Worm (Caenorhabditis elegans) whole organism, L2 larva: ENCODE results near the gene twk-5.

Experiments used
- C34F6.9 ChIP-seq: fragments of 150-350 bp; optimal IDR thresholded peaks from 2 replicates; lab custom pipeline; 2014; ENCODE audit warnings: missing biosample characterization, missing genetic modification characterization
- F13H6.1 ChIP-seq: sonication (generic microtip); optimal IDR thresholded peaks from 2 replicates; lab custom pipeline; 2016; ENCODE audit warnings: missing genetic modification characterization, missing compliant biosample characterization
- R02D3.7 ChIP-seq: fragments of 150-350 bp; optimal IDR thresholded peaks from 2 replicates; lab custom pipeline; 2014; ENCODE audit warnings: missing biosample characterization, missing genetic modification characterization
- Y55F3AM.14 ChIP-seq: fragments of 200-800 bp; sonication (Bioruptor generic); optimal IDR thresholded peaks from 2 replicates; lab custom pipeline; 2018; ENCODE audit warnings: mild to moderate bottlenecking, missing genetic modification characterization, missing compliant biosample characterization
- ZK546.5 ChIP-seq: sonication (generic microtip); optimal IDR thresholded peaks from 2 replicates; lab custom pipeline; 2017; ENCODE audit warnings: missing biosample characterization, missing genetic modification characterization
- alr-1 ChIP-seq: fragments of 150-350 bp; optimal IDR thresholded peaks from 2 replicates; lab custom pipeline; 2014; ENCODE audit warnings: missing biosample characterization, missing genetic modification characterization
- aly-2 ChIP-seq: fragments of 150-350 bp; optimal IDR thresholded peaks from 2 replicates; lab custom pipeline; 2014; ENCODE audit warnings: missing biosample characterization, missing genetic modification characterization
- blmp-1 ChIP-seq: sonication (generic microtip); optimal IDR thresholded peaks from 2 replicates; lab custom pipeline; 2017; ENCODE audit warnings: missing genetic modification characterization, mild to moderate bottlenecking, missing compliant biosample characterization, antibody characterized with exemption, moderate library complexity; ENCODE audit not compliant: insufficient read depth
- crh-2 ChIP-seq: sonication (generic microtip); optimal IDR thresholded peaks from 2 replicates; lab custom pipeline; 2017; ENCODE audit warnings: missing biosample characterization, missing genetic modification characterization
- dmd-4 ChIP-seq: sonication (generic microtip); optimal IDR thresholded peaks from 2 replicates; lab custom pipeline; 2017; ENCODE audit warnings: missing biosample characterization, missing genetic modification characterization
- egl-27 ChIP-seq: sonication (generic microtip); optimal IDR thresholded peaks from 3 replicates; lab custom pipeline; 2017; ENCODE audit warnings: missing biosample characterization, missing genetic modification reagents, missing genetic modification characterization
- elt-1 ChIP-seq: fragments of 150-350 bp; optimal IDR thresholded peaks from 2 replicates; lab custom pipeline; 2014; ENCODE audit warnings: missing biosample characterization, missing genetic modification characterization
- fos-1 ChIP-seq: fragments of 150-350 bp; optimal IDR thresholded peaks from 2 replicates; lab custom pipeline; 2014; ENCODE audit warnings: missing biosample characterization, missing genetic modification characterization
- gmeb-1 ChIP-seq: fragments of 150-350 bp; optimal IDR thresholded peaks from 2 replicates; lab custom pipeline; 2014; ENCODE audit warnings: missing biosample characterization, missing genetic modification characterization
- lin-11 ChIP-seq: fragments of 150-350 bp; sonication (generic microtip); optimal IDR thresholded peaks from 2 replicates; lab custom pipeline; 2014; ENCODE audit warnings: missing biosample characterization, missing genetic modification characterization, inconsistent platforms, mixed read lengths
- lin-13 ChIP-seq: fragments of 150-350 bp; optimal IDR thresholded peaks from 2 replicates; lab custom pipeline; 2014; ENCODE audit warnings: missing biosample characterization, missing genetic modification reagents, missing genetic modification characterization
- lin-39 ChIP-seq: fragments of 150-350 bp; optimal IDR thresholded peaks from 2 replicates; lab custom pipeline; 2014; ENCODE audit warnings: missing biosample characterization, missing genetic modification reagents, missing genetic modification characterization
- lsy-2 ChIP-seq, 2 experiments: fragments of 150-350 bp in 1 of 2; sonication (generic microtip) in 1 of 2; optimal IDR thresholded peaks; 2 replicates each; lab custom pipeline; 2014 to 2017; ENCODE audit warnings: missing biosample characterization in 2 of 2, missing genetic modification characterization in 2 of 2
- mab-5 ChIP-seq: fragments of 150-350 bp; optimal IDR thresholded peaks from 2 replicates; lab custom pipeline; 2014; ENCODE audit warnings: missing biosample characterization, missing genetic modification characterization
- mbf-1 ChIP-seq: sonication (generic microtip); optimal IDR thresholded peaks from 2 replicates; lab custom pipeline; 2017; ENCODE audit warnings: missing biosample characterization, missing genetic modification characterization
- nhr-10 ChIP-seq: sonication (generic microtip); optimal IDR thresholded peaks from 2 replicates; lab custom pipeline; 2017; ENCODE audit warnings: missing biosample characterization, missing genetic modification characterization
- nhr-129 ChIP-seq: fragments of 150-350 bp; optimal IDR thresholded peaks from 2 replicates; lab custom pipeline; 2014; ENCODE audit warnings: missing biosample characterization, missing genetic modification characterization
- nhr-23 ChIP-seq: fragments of 150-350 bp; optimal IDR thresholded peaks from 2 replicates; lab custom pipeline; 2014; ENCODE audit warnings: missing biosample characterization, missing genetic modification reagents, missing genetic modification characterization
- nhr-25 ChIP-seq: fragments of 150-350 bp; sonication (generic microtip); optimal IDR thresholded peaks from 3 replicates; lab custom pipeline; 2014; ENCODE audit warnings: missing biosample characterization, missing genetic modification characterization
- nhr-6 ChIP-seq: fragments of 150-350 bp; optimal IDR thresholded peaks from 2 replicates; lab custom pipeline; 2014; ENCODE audit warnings: missing biosample characterization, missing genetic modification characterization
- nhr-77 ChIP-seq: fragments of 150-350 bp; optimal IDR thresholded peaks from 2 replicates; lab custom pipeline; 2014; ENCODE audit warnings: missing biosample characterization, missing genetic modification characterization
- peb-1 ChIP-seq: fragments of 150-350 bp; optimal IDR thresholded peaks from 2 replicates; lab custom pipeline; 2014; ENCODE audit warnings: missing biosample characterization, missing genetic modification characterization
- sem-4 ChIP-seq: fragments of 150-350 bp; optimal IDR thresholded peaks from 2 replicates; lab custom pipeline; 2014; ENCODE audit warnings: missing biosample characterization, missing genetic modification reagents, missing genetic modification characterization
- skn-1 ChIP-seq: sonication (generic microtip); optimal IDR thresholded peaks from 2 replicates; lab custom pipeline; 2017; ENCODE audit warnings: missing biosample characterization, missing genetic modification characterization
- sma-3 ChIP-seq: sonication (generic microtip); optimal IDR thresholded peaks from 2 replicates; lab custom pipeline; 2016; ENCODE audit warnings: missing genetic modification reagents, missing genetic modification characterization, missing compliant biosample characterization
- snpc-4 ChIP-seq: fragments of 150-350 bp; optimal IDR thresholded peaks from 2 replicates; lab custom pipeline; 2014; ENCODE audit warnings: missing biosample characterization, missing genetic modification characterization
- unc-62 ChIP-seq: fragments of 150-350 bp; optimal IDR thresholded peaks from 2 replicates; lab custom pipeline; 2014; ENCODE audit warnings: missing biosample characterization, missing genetic modification reagents, missing genetic modification characterization
- ztf-1 ChIP-seq: fragments of 200-800 bp; sonication (Bioruptor generic); conservative IDR thresholded peaks from 2 replicates; pipeline ENCODE4 v1.3.6; 2022; ENCODE audit warnings: missing genetic modification characterization, missing compliant biosample characterization
- ztf-4 ChIP-seq: fragments of 150-350 bp; optimal IDR thresholded peaks from 2 replicates; lab custom pipeline; 2014; ENCODE audit warnings: missing biosample characterization, missing genetic modification characterization

The twk-5 gene

DNA sequence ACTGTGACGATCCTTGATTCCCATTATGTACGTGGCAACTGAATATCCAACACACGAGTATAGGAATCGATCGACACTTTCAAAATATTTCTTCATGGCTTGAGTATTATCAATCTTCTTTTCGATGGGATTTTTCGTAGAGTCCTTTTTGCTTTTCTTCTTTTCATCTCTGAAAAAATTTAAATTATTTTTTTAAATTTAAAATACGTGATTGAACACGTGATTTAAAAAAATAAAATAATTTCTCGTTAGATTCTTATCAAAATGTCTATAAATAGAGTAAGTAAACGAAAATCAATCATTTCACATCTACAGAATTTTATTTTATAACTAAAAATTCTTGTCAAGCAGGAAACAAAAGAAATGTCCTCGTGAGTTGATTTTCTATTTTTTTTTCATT is 36.2 kb upstream of the twk-5 start, which contains the start of gene Y62F5A.10:
Y62F5A.10 (plus strand) TSS at position 301 of the 400 bp plus-strand sequence.
- no peak for TF ChIP-seq lin-11 (tag; lab: Kevin White, UChicago)
- TF ChIP-seq lin-39 (tag; lab: Kevin White, UChicago) = no peak
- TF ChIP-seq egl-27 = no peak
- no peak for TF ChIP-seq C34F6.9 (tag; lab: Kevin White, UChicago)
- TF ChIP-seq dmd-4 (tag; lab: Kevin White, UChicago) = no peak
- TF ChIP-seq nhr-77 (tag; lab: Kevin White, UChicago) = no peak

DNA sequence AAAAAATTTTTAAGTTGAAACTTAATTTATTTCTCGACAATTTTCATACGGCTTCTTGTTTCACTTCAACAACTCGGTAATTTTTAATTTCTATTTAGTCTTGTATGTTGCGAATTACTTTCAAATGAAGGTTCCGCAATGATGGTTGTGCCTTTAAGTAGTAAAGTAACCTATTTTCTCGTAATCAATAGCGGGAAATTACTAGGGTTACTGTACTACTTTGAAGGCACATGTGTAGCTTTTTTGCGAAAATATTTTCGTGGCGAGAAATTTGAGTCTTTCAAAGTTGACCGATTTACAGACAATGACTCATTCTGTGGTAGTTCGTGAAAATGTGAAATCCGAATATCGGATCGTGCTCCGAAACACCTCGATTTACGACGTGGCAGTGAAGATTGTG is 33.1 kb upstream of the twk-5 start, which contains the start of gene B0334.10:
B0334.10 (plus strand) TSS at position 301 of the 400 bp plus-strand sequence.
- TF ChIP-seq nhr-6 (tag; lab: Kevin White, UChicago) (no peak), Y55F3AM.14 (GFP tag; lab: Kevin White, UChicago) (no peak), ZK546.5 (tag; lab: Kevin White, UChicago) (no peak), nhr-10 (tag; lab: Kevin White, UChicago) (no peak), ztf-1 (GFP tag; lab: Robert Waterston, UW) (no peak), nhr-25 (no peak), skn-1 (no peak), aly-2 (tag; lab: Kevin White, UChicago) (no peak), sem-4 (tag; lab: Kevin White, UChicago) (no peak), fos-1 (tag; lab: Kevin White, UChicago) (no peak), nhr-129 (tag; lab: Kevin White, UChicago) (no peak), alr-1 (tag; lab: Kevin White, UChicago) (no peak), gmeb-1 (tag; lab: Kevin White, UChicago) (no peak), crh-2 (tag; lab: Kevin White, UChicago) (no peak)
- TF ChIP-seq, all 48 proteins: peak for 0

DNA sequence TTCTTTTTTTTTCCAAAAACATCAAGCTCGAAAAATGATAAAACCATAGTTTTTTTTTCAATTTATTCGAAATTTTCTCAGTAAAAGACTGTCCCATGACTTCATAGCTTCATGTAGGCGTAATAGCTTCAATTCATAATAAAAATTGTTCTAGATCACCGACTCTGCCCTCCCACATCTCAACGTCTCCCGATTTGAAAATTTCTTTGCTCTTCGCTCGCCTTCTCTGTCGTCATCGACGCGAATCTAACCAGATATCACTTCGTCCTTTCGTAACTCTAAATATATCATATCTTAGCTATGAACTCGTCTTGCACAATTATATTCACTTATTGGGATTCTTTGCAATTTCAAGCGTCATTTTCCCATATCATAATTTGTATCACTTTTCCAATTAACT is 29.7 kb upstream of the twk-5 start, which contains the start of gene srh-44:
srh-44 (plus strand) TSS at position 301 of the 400 bp plus-strand sequence.
- TF ChIP-seq nhr-6 (tag; lab: Kevin White, UChicago) = no peak

- no peak for TF ChIP-seq sma-3 (GFP tag; lab: Kevin White, UChicago)
- TF ChIP-seq nhr-10 (tag; lab: Kevin White, UChicago) = no peak
- no peak for TF ChIP-seq egl-27
- TF ChIP-seq fos-1 (tag; lab: Kevin White, UChicago) = no peak
- TF ChIP-seq ztf-4 = no peak
- TF ChIP-seq lsy-2 (tag; optimal IDR thresholded peaks at IDR 0.05; lab: Kevin White, UChicago) = no peak
- TF ChIP-seq lin-11 (tag; lab: Kevin White, UChicago) = no peak
- TF ChIP-seq F13H6.1 (tag; lab: Kevin White, UChicago) = no peak
- no peak for TF ChIP-seq peb-1 (tag; lab: Kevin White, UChicago)
- TF ChIP-seq crh-2 (tag; lab: Kevin White, UChicago) = no peak
- TF ChIP-seq elt-1 (tag; lab: Kevin White, UChicago) = no peak
- TF ChIP-seq C34F6.9 (tag; lab: Kevin White, UChicago) = no peak
- no peak for TF ChIP-seq R02D3.7 (tag; lab: Kevin White, UChicago)
- no peak for TF ChIP-seq lin-13
- TF ChIP-seq gmeb-1 (tag; lab: Kevin White, UChicago) = no peak
- no peak for TF ChIP-seq mbf-1 (tag; lab: Kevin White, UChicago)
- no peak for TF ChIP-seq snpc-4 (tag; lab: Kevin White, UChicago)
- no peak for TF ChIP-seq nhr-23 (tag; lab: Kevin White, UChicago)
- no peak for TF ChIP-seq ztf-1 (GFP tag; lab: Robert Waterston, UW)
- no peak for TF ChIP-seq lin-39 (tag; lab: Kevin White, UChicago)
- TF ChIP-seq, all 48 proteins: peak for 0
Observed at ce11 chrII:11512921-11513320, 27.8 kb upstream of the twk-5 start.

- TF ChIP-seq egl-27 (no peak), mab-5 (no peak), blmp-1 (tag; lab: Kevin White, UChicago) (no peak), aly-2 (tag; lab: Kevin White, UChicago) (no peak), nhr-23 (tag; lab: Kevin White, UChicago) (no peak), snpc-4 (tag; lab: Kevin White, UChicago) (no peak), Y55F3AM.14 (GFP tag; lab: Kevin White, UChicago) (no peak), unc-62 (GFP tag; lab: Kevin White, UChicago) (no peak)
Observed at ce11 chrII:11510373-11510772, 25.3 kb upstream of the twk-5 start, which contains the start of gene npr-41. TSS of gene npr-41 (plus strand) at chrII:11510673.
